Worm (Caenorhabditis elegans) whole organism, late embryonic: ENCODE measurements around the gene amx-1.

Experiments used
- elt-4 ChIP-seq: sonication (generic microtip); optimal IDR thresholded peaks from 2 replicates; lab custom pipeline; 2016; ENCODE audit warnings: missing genetic modification characterization, missing compliant biosample characterization
- nhr-11 ChIP-seq: fragments of 150-350 bp; optimal IDR thresholded peaks from 2 replicates; lab custom pipeline; 2014; ENCODE audit warnings: missing biosample characterization, missing genetic modification characterization
- sox-4 ChIP-seq: sonication (generic microtip); optimal IDR thresholded peaks from 2 replicates; lab custom pipeline; 2017; ENCODE audit warnings: mild to moderate bottlenecking, missing genetic modification characterization, inconsistent platforms, missing compliant biosample characterization

DNA sequence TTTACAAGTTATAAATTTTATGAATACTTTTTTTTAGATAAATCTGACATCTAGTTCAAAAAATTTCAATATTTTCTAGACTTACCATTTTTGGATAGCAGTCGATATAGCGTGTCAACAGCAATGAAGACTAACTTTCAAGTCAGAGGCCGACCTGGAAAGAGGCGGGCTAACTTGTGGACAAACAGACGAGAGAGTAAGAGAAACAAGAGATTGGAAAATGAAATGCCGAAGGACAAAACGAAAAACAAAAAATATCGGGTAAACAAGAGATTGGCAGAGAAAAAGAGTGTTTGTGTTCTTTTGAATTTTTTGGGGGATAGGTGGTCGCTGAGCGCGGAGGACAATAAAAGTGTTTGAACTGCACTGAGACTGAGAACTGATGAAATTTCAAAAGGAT lies 49.0 kb upstream of the amx-1 start, which contains the start of gene lec-4:
- no peak for TF ChIP-seq nhr-11 (tag; lab: Kevin White, UChicago)
- no peak for TF ChIP-seq elt-4
- no peak for TF ChIP-seq sox-4 (tag; lab: Kevin White, UChicago)
